Worm (Caenorhabditis elegans) whole organism, L1 larva: Measurements from ENCODE around the gene dsc-4.
A peak's percentile ranks its signal among the peaks of the same experiment; 100 is the strongest.

Experiments
- C16A3.4 ChIP-seq: fragments of 150-350 bp; optimal IDR thresholded peaks from 2 replicates; lab custom pipeline; 2014; ENCODE audit warnings: missing biosample characterization, missing genetic modification characterization
- Y116A8C.19 ChIP-seq: sonication (generic microtip); optimal IDR thresholded peaks from 2 replicates; lab custom pipeline; 2016; ENCODE audit warnings: missing compliant biosample characterization, missing genetic modification characterization, borderline replicate concordance
- aha-1 ChIP-seq: fragments of 150-350 bp; optimal IDR thresholded peaks from 2 replicates; lab custom pipeline; 2014; ENCODE audit warnings: missing biosample characterization, missing genetic modification characterization
- aly-2 ChIP-seq: fragments of 150-350 bp; optimal IDR thresholded peaks from 2 replicates; lab custom pipeline; 2014; ENCODE audit warnings: missing biosample characterization, missing genetic modification characterization
- blmp-1 ChIP-seq: fragments of 150-350 bp; optimal IDR thresholded peaks from 2 replicates; lab custom pipeline; 2014; ENCODE audit warnings: missing biosample characterization, missing genetic modification characterization
- ceh-63 ChIP-seq: fragments of 200-800 bp; sonication (Bioruptor generic); optimal IDR thresholded peaks from 2 replicates; lab custom pipeline; 2018; ENCODE audit warnings: mild to moderate bottlenecking, missing genetic modification characterization, missing compliant biosample characterization
- ceh-82 ChIP-seq, 3 experiments: fragments of 150-350 bp in 1 of 3; sonication (generic microtip) in 2 of 3; optimal IDR thresholded peaks; 2 replicates each; lab custom pipeline; 2014 to 2017; ENCODE audit warnings: missing biosample characterization in 3 of 3, missing genetic modification characterization in 3 of 3
- ceh-88 ChIP-seq: fragments of 200-800 bp; sonication (Bioruptor generic); IDR thresholded peaks from 2 replicates; pipeline ENCODE4 v1.3.6; 2022; ENCODE audit warnings: missing genetic modification characterization, missing compliant biosample characterization
- ceh-90 ChIP-seq: sonication (generic microtip); optimal IDR thresholded peaks from 2 replicates; lab custom pipeline; 2016; ENCODE audit warnings: missing genetic modification characterization, missing compliant biosample characterization
- efl-1 ChIP-seq, 4 experiments: fragments of 150-350 bp; optimal IDR thresholded peaks in 3 of 4; peaks in 1 of 4; 1 replicate in 1 of 4; 2 replicates in 3 of 4; lab custom pipeline; 2014; ENCODE audit warnings: missing biosample characterization in 2 of 4, missing genetic modification characterization in 2 of 4, missing genetic modification reagents in 2 of 4
- egl-13 ChIP-seq: sonication (generic microtip); optimal IDR thresholded peaks from 2 replicates; lab custom pipeline; 2016; ENCODE audit warnings: missing genotype, missing genetic modification reagents, missing genetic modification characterization, missing compliant biosample characterization
- egl-27 ChIP-seq, 2 experiments: fragments of 150-350 bp in 1 of 2; sonication (generic microtip); optimal IDR thresholded peaks; 3 replicates each; lab custom pipeline; 2017 to 2018; ENCODE audit warnings: missing biosample characterization in 2 of 2, missing genetic modification characterization in 2 of 2, missing genetic modification reagents in 2 of 2
- elt-2 ChIP-seq: sonication (generic microtip); optimal IDR thresholded peaks from 2 replicates; lab custom pipeline; 2016; ENCODE audit warnings: missing genetic modification characterization, mild to moderate bottlenecking, inconsistent platforms, missing compliant biosample characterization, missing genetic modification reagents
- ets-5 ChIP-seq: fragments of 200-800 bp; sonication (Bioruptor generic); IDR thresholded peaks from 2 replicates; pipeline ENCODE4 v1.3.6; 2022; ENCODE audit warnings: missing genetic modification characterization, missing compliant biosample characterization
- fkh-4 ChIP-seq: sonication (generic microtip); optimal IDR thresholded peaks from 2 replicates; lab custom pipeline; 2016; ENCODE audit warnings: missing compliant biosample characterization, missing genetic modification characterization, borderline replicate concordance
- fkh-8 ChIP-seq: sonication (generic microtip); optimal IDR thresholded peaks from 2 replicates; lab custom pipeline; 2016; ENCODE audit warnings: mild to moderate bottlenecking, missing genetic modification characterization, missing compliant biosample characterization
- fos-1 ChIP-seq: fragments of 150-350 bp; optimal IDR thresholded peaks from 2 replicates; lab custom pipeline; 2014; ENCODE audit warnings: missing biosample characterization, missing genetic modification characterization
- grh-1 ChIP-seq: fragments of 200-800 bp; sonication (Bioruptor generic); IDR thresholded peaks from 2 replicates; pipeline ENCODE4 v1.3.6; 2022; ENCODE audit warnings: missing genetic modification reagents, missing genetic modification characterization, missing compliant biosample characterization
- hlh-4 ChIP-seq: sonication (generic microtip); optimal IDR thresholded peaks from 2 replicates; lab custom pipeline; 2016; ENCODE audit warnings: mild to moderate bottlenecking, missing genetic modification characterization, missing compliant biosample characterization
- irx-1 ChIP-seq: sonication (generic microtip); optimal IDR thresholded peaks from 2 replicates; lab custom pipeline; 2016; ENCODE audit warnings: missing genetic modification characterization, missing compliant biosample characterization
- isw-1 ChIP-seq: fragments of 200-800 bp; sonication (Bioruptor generic); IDR thresholded peaks from 2 replicates; pipeline ENCODE4 v1.3.6; 2022; ENCODE audit warnings: missing genetic modification characterization, missing compliant biosample characterization
- jun-1 ChIP-seq: fragments of 150-350 bp; optimal IDR thresholded peaks from 2 replicates; lab custom pipeline; 2014; ENCODE audit warnings: missing biosample characterization, missing genetic modification reagents, missing genetic modification characterization
- lin-39 ChIP-seq: fragments of 150-350 bp; optimal IDR thresholded peaks from 2 replicates; lab custom pipeline; 2014; ENCODE audit warnings: missing biosample characterization, missing genetic modification reagents, missing genetic modification characterization
- lir-3 ChIP-seq: sonication (generic microtip); optimal IDR thresholded peaks from 2 replicates; lab custom pipeline; 2016; ENCODE audit warnings: mild to moderate bottlenecking, missing genetic modification characterization, moderate library complexity, missing compliant biosample characterization; ENCODE audit not compliant: poor library complexity
- lsy-2 ChIP-seq, 2 experiments: fragments of 150-350 bp; optimal IDR thresholded peaks; 2 replicates each; lab custom pipeline; 2014; ENCODE audit warnings: missing biosample characterization in 2 of 2, missing genetic modification characterization in 2 of 2
- mab-9 ChIP-seq: fragments of 200-800 bp; sonication (Bioruptor generic); IDR thresholded peaks from 2 replicates; pipeline ENCODE4 v1.3.6; 2022; ENCODE audit warnings: missing genetic modification reagents, missing genetic modification characterization, missing compliant biosample characterization
- mep-1 ChIP-seq: fragments of 150-350 bp; optimal IDR thresholded peaks from 2 replicates; lab custom pipeline; 2014; ENCODE audit warnings: missing biosample characterization, missing genetic modification characterization
- nhr-11 ChIP-seq: fragments of 150-350 bp; optimal IDR thresholded peaks from 2 replicates; lab custom pipeline; 2014; ENCODE audit warnings: missing biosample characterization, missing genetic modification characterization
- nhr-12 ChIP-seq: sonication (generic microtip); optimal IDR thresholded peaks from 2 replicates; lab custom pipeline; 2017; ENCODE audit warnings: missing biosample characterization, missing genetic modification characterization
- nhr-19 ChIP-seq: fragments of 200-800 bp; sonication (Bioruptor generic); conservative IDR thresholded peaks from 2 replicates; pipeline ENCODE4 v1.3.6; 2022; ENCODE audit warnings: missing genetic modification characterization, missing compliant biosample characterization
- nhr-20 ChIP-seq: sonication (generic microtip); optimal IDR thresholded peaks from 2 replicates; lab custom pipeline; 2016; ENCODE audit warnings: mild to moderate bottlenecking, missing genetic modification characterization, missing compliant biosample characterization
- nhr-71 ChIP-seq: sonication (generic microtip); optimal IDR thresholded peaks from 2 replicates; lab custom pipeline; 2016; ENCODE audit warnings: mild to moderate bottlenecking, missing genetic modification characterization, moderate library complexity, missing compliant biosample characterization
- nhr-76 ChIP-seq: sonication (generic microtip); optimal IDR thresholded peaks from 2 replicates; lab custom pipeline; 2017; ENCODE audit warnings: missing biosample characterization, missing genetic modification characterization
- nhr-84 ChIP-seq: sonication (generic microtip); optimal IDR thresholded peaks from 2 replicates; lab custom pipeline; 2017; ENCODE audit warnings: missing biosample characterization, missing genetic modification characterization
- nhr-85 ChIP-seq: sonication (generic microtip); peaks from one replicate; lab custom pipeline; 2016; ENCODE audit warnings: missing genetic modification characterization, inconsistent platforms, missing compliant biosample characterization
- pag-3 ChIP-seq: sonication (generic microtip); optimal IDR thresholded peaks from 2 replicates; lab custom pipeline; 2017; ENCODE audit warnings: missing genetic modification characterization, mild to moderate bottlenecking, missing compliant biosample characterization, antibody characterized with exemption, borderline replicate concordance; ENCODE audit not compliant: insufficient read depth
- pax-3 ChIP-seq: fragments of 200-800 bp; sonication (Bioruptor generic); optimal IDR thresholded peaks from 2 replicates; lab custom pipeline; 2018; ENCODE audit warnings: mild to moderate bottlenecking, missing genetic modification characterization, moderate library complexity, missing compliant biosample characterization
- pqm-1 ChIP-seq: sonication (generic microtip); optimal IDR thresholded peaks from 3 replicates; lab custom pipeline; 2017; ENCODE audit warnings: missing biosample characterization, missing genetic modification characterization
- rnt-1 ChIP-seq: sonication (generic microtip); optimal IDR thresholded peaks from 2 replicates; lab custom pipeline; 2016; ENCODE audit warnings: mild to moderate bottlenecking, missing genetic modification characterization, moderate library complexity, missing compliant biosample characterization
- skn-1 ChIP-seq: fragments of 150-350 bp; optimal IDR thresholded peaks from 2 replicates; lab custom pipeline; 2014; ENCODE audit warnings: missing biosample characterization, missing genetic modification characterization
- snu-23 ChIP-seq: sonication (generic microtip); optimal IDR thresholded peaks from 2 replicates; lab custom pipeline; 2016; ENCODE audit warnings: missing genetic modification characterization, missing compliant biosample characterization
- swsn-7 ChIP-seq: sonication (generic microtip); optimal IDR thresholded peaks from 2 replicates; lab custom pipeline; 2016; ENCODE audit warnings: missing genetic modification characterization, missing compliant biosample characterization
- tbx-2 ChIP-seq: sonication (generic microtip); optimal IDR thresholded peaks from 2 replicates; lab custom pipeline; 2016; ENCODE audit warnings: missing genetic modification characterization, missing compliant biosample characterization
- unc-130 ChIP-seq: fragments of 150-350 bp; optimal IDR thresholded peaks from 2 replicates; lab custom pipeline; 2017; ENCODE audit warnings: missing biosample characterization, missing genetic modification characterization, inconsistent platforms
- unc-62 ChIP-seq: fragments of 150-350 bp; optimal IDR thresholded peaks from 2 replicates; lab custom pipeline; 2014; ENCODE audit warnings: missing biosample characterization, missing genetic modification reagents, missing genetic modification characterization
- unc-86 ChIP-seq: sonication (generic microtip); optimal IDR thresholded peaks from 2 replicates; lab custom pipeline; 2016; ENCODE audit warnings: missing genetic modification characterization, missing compliant biosample characterization
- unc-98 ChIP-seq: fragments of 200-800 bp; sonication (Bioruptor generic); IDR thresholded peaks from 2 replicates; pipeline ENCODE4 v1.3.6; 2022; ENCODE audit warnings: missing genetic modification characterization, missing compliant biosample characterization
- xbp-1 ChIP-seq: sonication (generic microtip); optimal IDR thresholded peaks from 2 replicates; lab custom pipeline; 2016; ENCODE audit warnings: missing genetic modification characterization, missing compliant biosample characterization
- zag-1 ChIP-seq: fragments of 150-350 bp; optimal IDR thresholded peaks from 2 replicates; lab custom pipeline; 2014; ENCODE audit warnings: missing biosample characterization, missing genetic modification characterization
- zip-4 ChIP-seq: fragments of 200-800 bp; sonication (Bioruptor generic); optimal IDR thresholded peaks from 2 replicates; lab custom pipeline; 2018; ENCODE audit warnings: mild to moderate bottlenecking, missing genetic modification characterization, moderate library complexity, missing compliant biosample characterization
- ztf-11 ChIP-seq, 2 experiments: sonication (generic microtip); optimal IDR thresholded peaks; 2 replicates each; lab custom pipeline; 2016 to 2017; ENCODE audit warnings: missing genetic modification characterization in 2 of 2, missing biosample characterization in 1 of 2, missing compliant biosample characterization in 1 of 2

dsc-4 gene

DNA sequence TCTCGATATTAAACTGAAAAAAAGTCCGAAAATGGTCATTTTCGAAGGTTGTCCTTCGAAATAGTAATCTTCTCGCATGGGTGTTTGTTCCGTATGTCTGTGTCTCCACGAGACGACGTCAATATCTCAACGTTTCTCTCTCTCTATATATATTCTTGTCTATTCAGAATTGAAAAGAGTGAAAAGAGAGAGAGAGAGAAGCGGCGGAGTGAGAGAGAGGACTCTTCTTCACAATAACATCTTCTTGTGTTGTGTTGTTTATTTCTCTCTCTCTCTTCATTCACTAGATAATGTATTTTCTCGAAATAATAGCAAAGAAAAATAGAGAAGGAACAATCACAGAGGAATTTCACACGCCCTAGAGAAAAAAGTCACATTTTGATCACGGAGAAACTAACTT is 46.1 kb upstream of the dsc-4 start (continued):
- TF ChIP-seq grh-1 (GFP tag; lab: Robert Waterston, UW) (no peak), hlh-4 (tag; lab: Kevin White, UChicago) (no peak), unc-62 (no peak), zip-4 (GFP tag; lab: Kevin White, UChicago) (no peak), nhr-12 (no peak), mep-1 (tag; lab: Kevin White, UChicago) (peak; percentile 64), nhr-84 (no peak), mab-9 (GFP tag; lab: Robert Waterston, UW) (no peak), ceh-63 (GFP tag; lab: Kevin White, UChicago) (no peak), pax-3 (no peak), Y116A8C.19 (tag; lab: Kevin White, UChicago) (no peak), nhr-85 (tag; lab: Kevin White, UChicago) (peak; percentile 31), ceh-90 (tag; lab: Kevin White, UChicago) (no peak), skn-1 (tag; lab: Kevin White, UChicago) (no peak), unc-98 (GFP tag; lab: Robert Waterston, UW) (no peak), ceh-82 (tag; optimal IDR thresholded peaks at IDR 0.05; lab: Kevin White, UChicago) (peak in 1 of 3 experiments; percentile 29), egl-27 (tag; optimal IDR thresholded peaks at IDR 0.05; lab: Kevin White, UChicago) (no peak), nhr-19 (GFP tag; lab: Robert Waterston, UW) (no peak), ceh-88 (GFP tag; lab: Robert Waterston, UW) (no peak), unc-130 (tag; lab: Kevin White, UChicago) (no peak), xbp-1 (tag; lab: Kevin White, UChicago) (no peak), swsn-7 (peak; percentile 28), egl-13 (tag; lab: Kevin White, UChicago) (no peak), snu-23 (GFP tag; lab: Kevin White, UChicago) (peak; percentile 66), lin-39 (no peak), lsy-2 (tag; optimal IDR thresholded peaks at IDR 0.05; lab: Kevin White, UChicago) (peak; percentile 26 to 69), nhr-11 (tag; lab: Kevin White, UChicago) (no peak), ets-5 (GFP tag; lab: Robert Waterston, UW) (no peak), blmp-1 (tag; lab: Kevin White, UChicago) (peak; percentile 90), lir-3 (tag; lab: Kevin White, UChicago) (no peak), nhr-20 (tag; lab: Kevin White, UChicago) (peak; percentile 31), fkh-8 (tag; lab: Kevin White, UChicago) (peak; percentile 23), pqm-1 (tag; lab: Kevin White, UChicago) (no peak)

DNA sequence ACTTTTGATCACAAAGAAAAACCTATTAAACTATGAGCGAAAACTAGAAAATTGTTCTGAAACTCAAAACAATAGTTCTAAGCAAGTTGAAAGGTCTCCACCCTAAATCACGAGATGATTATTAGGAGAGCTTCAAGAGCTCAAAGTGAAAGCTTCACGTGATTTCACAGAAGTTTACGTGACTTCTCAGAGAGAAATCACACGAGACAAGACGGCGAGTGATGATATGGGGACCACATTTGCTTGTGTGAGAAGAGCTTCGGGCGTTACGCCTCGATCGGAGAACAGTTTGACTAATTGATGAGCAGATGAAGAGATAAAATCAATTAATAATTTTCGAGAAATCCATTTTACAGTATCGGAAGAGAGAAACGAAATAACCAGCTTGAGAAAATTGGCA is 44.6 kb upstream of the dsc-4 start:
- TF ChIP-seq unc-62 (no peak), swsn-7 (no peak), lsy-2 (tag; optimal IDR thresholded peaks at IDR 0.05; lab: Kevin White, UChicago) (peak; percentile 3 to 26), egl-27 (tag; optimal IDR thresholded peaks at IDR 0.05; lab: Kevin White, UChicago) (no peak), zag-1 (tag; lab: Kevin White, UChicago) (no peak), fkh-4 (tag; lab: Kevin White, UChicago) (no peak), efl-1 (optimal IDR thresholded peaks at IDR 0.05; lab: Kevin White, UChicago) (no peak), efl-1 (GFP tag; optimal IDR thresholded peaks at IDR 0.05 in 1 of 2; lab: Kevin White, UChicago) (peak in 1 of 2 experiments; percentile 77), aly-2 (no peak), mab-9 (GFP tag; lab: Robert Waterston, UW) (no peak), nhr-71 (tag; lab: Kevin White, UChicago) (peak; percentile 55), ztf-11 (tag; optimal IDR thresholded peaks at IDR 0.05; lab: Kevin White, UChicago) (no peak), elt-2 (tag; lab: Kevin White, UChicago) (no peak), nhr-84 (no peak), pax-3 (no peak), C16A3.4 (tag; lab: Kevin White, UChicago) (no peak), nhr-85 (tag; lab: Kevin White, UChicago) (no peak), jun-1 (tag; lab: Kevin White, UChicago) (no peak), fos-1 (tag; lab: Kevin White, UChicago) (no peak), isw-1 (GFP tag; lab: Robert Waterston, UW) (no peak), mep-1 (tag; lab: Kevin White, UChicago) (no peak), rnt-1 (tag; lab: Kevin White, UChicago) (peak; percentile 59), unc-86 (tag; lab: Kevin White, UChicago) (no peak), tbx-2 (tag; lab: Kevin White, UChicago) (no peak), skn-1 (tag; lab: Kevin White, UChicago) (no peak), nhr-76 (tag; lab: Kevin White, UChicago) (no peak), pag-3 (tag; lab: Kevin White, UChicago) (no peak), aha-1 (no peak), irx-1 (no peak)
